Worm (Caenorhabditis elegans) whole organism, L2 larva: ENCODE data around the gene dyf-2.

Experiments
- C34F6.9 ChIP-seq: fragments of 150-350 bp; optimal IDR thresholded peaks from 2 replicates; lab custom pipeline; 2014; ENCODE audit warnings: missing biosample characterization, missing genetic modification characterization
- F13H6.1 ChIP-seq: sonication (generic microtip); optimal IDR thresholded peaks from 2 replicates; lab custom pipeline; 2016; ENCODE audit warnings: missing genetic modification characterization, missing compliant biosample characterization
- Y55F3AM.14 ChIP-seq: fragments of 200-800 bp; sonication (Bioruptor generic); optimal IDR thresholded peaks from 2 replicates; lab custom pipeline; 2018; ENCODE audit warnings: mild to moderate bottlenecking, missing genetic modification characterization, missing compliant biosample characterization
- ZK546.5 ChIP-seq: sonication (generic microtip); optimal IDR thresholded peaks from 2 replicates; lab custom pipeline; 2017; ENCODE audit warnings: missing biosample characterization, missing genetic modification characterization
- alr-1 ChIP-seq: fragments of 150-350 bp; optimal IDR thresholded peaks from 2 replicates; lab custom pipeline; 2014; ENCODE audit warnings: missing biosample characterization, missing genetic modification characterization
- aly-2 ChIP-seq: fragments of 150-350 bp; optimal IDR thresholded peaks from 2 replicates; lab custom pipeline; 2014; ENCODE audit warnings: missing biosample characterization, missing genetic modification characterization
- ama-1 ChIP-seq: fragments of 150-350 bp; optimal IDR thresholded peaks from 2 replicates; lab custom pipeline; 2018; ENCODE audit warnings: inconsistent platforms
- ceh-16 ChIP-seq: fragments of 150-350 bp; optimal IDR thresholded peaks from 2 replicates; lab custom pipeline; 2014; ENCODE audit warnings: missing biosample characterization, missing genetic modification characterization
- ceh-82 ChIP-seq: fragments of 150-350 bp; optimal IDR thresholded peaks from 2 replicates; lab custom pipeline; 2014; ENCODE audit warnings: missing biosample characterization, missing genetic modification characterization
- crh-2 ChIP-seq: sonication (generic microtip); optimal IDR thresholded peaks from 2 replicates; lab custom pipeline; 2017; ENCODE audit warnings: missing biosample characterization, missing genetic modification characterization
- dmd-4 ChIP-seq: sonication (generic microtip); optimal IDR thresholded peaks from 2 replicates; lab custom pipeline; 2017; ENCODE audit warnings: missing biosample characterization, missing genetic modification characterization
- egl-27 ChIP-seq: sonication (generic microtip); optimal IDR thresholded peaks from 3 replicates; lab custom pipeline; 2017; ENCODE audit warnings: missing biosample characterization, missing genetic modification reagents, missing genetic modification characterization
- elt-3 ChIP-seq: sonication (generic microtip); optimal IDR thresholded peaks from 2 replicates; lab custom pipeline; 2017; ENCODE audit warnings: missing biosample characterization, missing genetic modification characterization
- fos-1 ChIP-seq: fragments of 150-350 bp; optimal IDR thresholded peaks from 2 replicates; lab custom pipeline; 2014; ENCODE audit warnings: missing biosample characterization, missing genetic modification characterization
- gmeb-1 ChIP-seq: fragments of 150-350 bp; optimal IDR thresholded peaks from 2 replicates; lab custom pipeline; 2014; ENCODE audit warnings: missing biosample characterization, missing genetic modification characterization
- lin-11 ChIP-seq: fragments of 150-350 bp; sonication (generic microtip); optimal IDR thresholded peaks from 2 replicates; lab custom pipeline; 2014; ENCODE audit warnings: missing biosample characterization, missing genetic modification characterization, inconsistent platforms, mixed read lengths
- lin-13 ChIP-seq: fragments of 150-350 bp; optimal IDR thresholded peaks from 2 replicates; lab custom pipeline; 2014; ENCODE audit warnings: missing biosample characterization, missing genetic modification reagents, missing genetic modification characterization
- lsy-2 ChIP-seq, 2 experiments: fragments of 150-350 bp in 1 of 2; sonication (generic microtip) in 1 of 2; optimal IDR thresholded peaks; 2 replicates each; lab custom pipeline; 2014 to 2017; ENCODE audit warnings: missing biosample characterization in 2 of 2, missing genetic modification characterization in 2 of 2
- mab-5 ChIP-seq: fragments of 150-350 bp; optimal IDR thresholded peaks from 2 replicates; lab custom pipeline; 2014; ENCODE audit warnings: missing biosample characterization, missing genetic modification characterization
- mbf-1 ChIP-seq: sonication (generic microtip); optimal IDR thresholded peaks from 2 replicates; lab custom pipeline; 2017; ENCODE audit warnings: missing biosample characterization, missing genetic modification characterization
- mdl-1 ChIP-seq, 2 experiments: fragments of 150-350 bp in 1 of 2; sonication (generic microtip) in 1 of 2; optimal IDR thresholded peaks; 2 replicates each; lab custom pipeline; 2017; ENCODE audit warnings: missing biosample characterization in 2 of 2, missing genetic modification characterization in 2 of 2
- nhr-10 ChIP-seq: sonication (generic microtip); optimal IDR thresholded peaks from 2 replicates; lab custom pipeline; 2017; ENCODE audit warnings: missing biosample characterization, missing genetic modification characterization
- nhr-11 ChIP-seq: fragments of 150-350 bp; optimal IDR thresholded peaks from 2 replicates; lab custom pipeline; 2014; ENCODE audit warnings: missing biosample characterization, missing genetic modification characterization
- nhr-129 ChIP-seq: fragments of 150-350 bp; optimal IDR thresholded peaks from 2 replicates; lab custom pipeline; 2014; ENCODE audit warnings: missing biosample characterization, missing genetic modification characterization
- nhr-21 ChIP-seq: fragments of 150-350 bp; optimal IDR thresholded peaks from 2 replicates; lab custom pipeline; 2014; ENCODE audit warnings: missing biosample characterization, missing genetic modification characterization
- nhr-237 ChIP-seq: fragments of 150-350 bp; optimal IDR thresholded peaks from 2 replicates; lab custom pipeline; 2014; ENCODE audit warnings: missing biosample characterization, missing genetic modification characterization
- nhr-25 ChIP-seq: fragments of 150-350 bp; sonication (generic microtip); optimal IDR thresholded peaks from 3 replicates; lab custom pipeline; 2014; ENCODE audit warnings: missing biosample characterization, missing genetic modification characterization
- nhr-6 ChIP-seq: fragments of 150-350 bp; optimal IDR thresholded peaks from 2 replicates; lab custom pipeline; 2014; ENCODE audit warnings: missing biosample characterization, missing genetic modification characterization
- peb-1 ChIP-seq: fragments of 150-350 bp; optimal IDR thresholded peaks from 2 replicates; lab custom pipeline; 2014; ENCODE audit warnings: missing biosample characterization, missing genetic modification characterization
- sem-4 ChIP-seq: fragments of 150-350 bp; optimal IDR thresholded peaks from 2 replicates; lab custom pipeline; 2014; ENCODE audit warnings: missing biosample characterization, missing genetic modification reagents, missing genetic modification characterization
- sma-3 ChIP-seq: sonication (generic microtip); optimal IDR thresholded peaks from 2 replicates; lab custom pipeline; 2016; ENCODE audit warnings: missing genetic modification reagents, missing genetic modification characterization, missing compliant biosample characterization
- sma-9 ChIP-seq, 2 experiments: fragments of 150-350 bp in 1 of 2; sonication (generic microtip) in 1 of 2; optimal IDR thresholded peaks; 2 replicates each; lab custom pipeline; 2014 to 2016; ENCODE audit warnings: missing genetic modification characterization in 2 of 2, mild to moderate bottlenecking in 1 of 2, missing biosample characterization in 1 of 2, missing compliant biosample characterization in 1 of 2, missing genetic modification reagents in 1 of 2, moderate library complexity in 1 of 2
- snpc-4 ChIP-seq: fragments of 150-350 bp; optimal IDR thresholded peaks from 2 replicates; lab custom pipeline; 2014; ENCODE audit warnings: missing biosample characterization, missing genetic modification characterization
- unc-55 ChIP-seq: fragments of 150-350 bp; sonication (generic microtip); optimal IDR thresholded peaks from 3 replicates; lab custom pipeline; 2014; ENCODE audit warnings: missing biosample characterization, missing genetic modification reagents, missing genetic modification characterization
- zag-1 ChIP-seq: fragments of 150-350 bp; optimal IDR thresholded peaks from 2 replicates; lab custom pipeline; 2014; ENCODE audit warnings: missing biosample characterization, missing genetic modification characterization
- ztf-4 ChIP-seq: fragments of 150-350 bp; optimal IDR thresholded peaks from 2 replicates; lab custom pipeline; 2014; ENCODE audit warnings: missing biosample characterization, missing genetic modification characterization

Gene dyf-2

DNA sequence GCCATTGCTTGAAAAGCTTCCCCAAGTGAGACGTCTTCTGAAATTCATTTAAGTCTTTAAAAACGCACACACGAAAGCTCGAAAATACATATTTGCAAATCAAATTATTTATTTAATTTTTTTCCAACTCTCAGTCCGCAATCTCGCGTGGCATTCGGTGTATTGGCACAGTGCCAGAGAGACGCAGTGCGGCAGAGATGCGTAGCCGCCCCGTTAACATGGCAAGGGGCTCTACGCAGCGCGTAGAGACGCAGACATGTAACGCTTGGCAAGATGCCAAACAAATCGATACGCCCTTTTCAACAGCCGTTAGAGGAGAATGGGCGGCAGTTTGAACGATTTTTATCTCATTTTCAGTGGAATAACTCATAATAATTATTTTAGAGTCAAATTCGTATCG lies 42.7 kb downstream of the dyf-2 start, which contains the start of the genes drr-2 and set-16 (continued):
- TF ChIP-seq ceh-16 (tag; lab: Kevin White, UChicago) (peak; percentile 97), aly-2 (tag; lab: Kevin White, UChicago) (no peak), mdl-1 (tag; optimal IDR thresholded peaks at IDR 0.05; lab: Kevin White, UChicago) (peak; percentile 33 to 82), nhr-129 (tag; lab: Kevin White, UChicago) (peak; percentile 95), nhr-10 (tag; lab: Kevin White, UChicago) (peak; percentile 94), peb-1 (no peak), mab-5 (tag; lab: Kevin White, UChicago) (peak; percentile 98), dmd-4 (tag; lab: Kevin White, UChicago) (peak; percentile 36), nhr-21 (tag; lab: Kevin White, UChicago) (peak; percentile 99), lsy-2 (tag; optimal IDR thresholded peaks at IDR 0.05; lab: Kevin White, UChicago) (peak; percentile 96 to 98), ama-1 (lab: Kevin White, UChicago) (peak; percentile 68), ztf-4 (tag; lab: Kevin White, UChicago) (peak; percentile 97), mbf-1 (no peak), Y55F3AM.14 (GFP tag; lab: Kevin White, UChicago) (peak; percentile 96), F13H6.1 (tag; lab: Kevin White, UChicago) (peak; percentile 99), alr-1 (tag; lab: Kevin White, UChicago) (no peak), sma-9 (GFP tag; optimal IDR thresholded peaks at IDR 0.05; lab: Kevin White, UChicago) (peak; percentile 97), sma-9 (tag; optimal IDR thresholded peaks at IDR 0.05; lab: Kevin White, UChicago) (no peak), sem-4 (tag; lab: Kevin White, UChicago) (peak; percentile 97), nhr-11 (peak; percentile 28), crh-2 (tag; lab: Kevin White, UChicago) (peak; percentile 99), egl-27 (peak; percentile 98), nhr-237 (tag; lab: Kevin White, UChicago) (peak; percentile 92), elt-3 (no peak)

DNA sequence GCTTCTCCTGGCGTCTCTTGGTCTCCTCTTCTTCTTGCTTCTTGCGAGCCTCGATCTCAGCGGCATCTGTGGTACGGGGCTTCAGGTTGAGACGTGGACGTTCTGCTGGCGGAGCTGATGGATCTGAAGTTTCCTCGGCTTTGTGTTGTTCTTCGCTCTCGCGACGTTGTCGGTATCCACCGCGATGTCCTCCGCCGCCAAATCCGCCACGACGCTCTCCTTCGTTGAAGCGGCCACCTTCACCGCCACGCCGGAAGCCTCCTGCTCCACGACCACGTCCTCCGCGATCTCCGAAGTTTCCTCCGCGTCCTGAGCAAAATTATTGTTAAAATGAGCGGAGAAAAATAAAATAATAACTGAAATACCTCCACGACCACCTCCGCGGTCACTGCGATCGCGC lies 43.5 kb downstream of the dyf-2 start:
- TF ChIP-seq peb-1 = no peak
- TF ChIP-seq nhr-129 (tag; lab: Kevin White, UChicago) = no peak
- no peak for TF ChIP-seq gmeb-1 (tag; lab: Kevin White, UChicago)
- no peak for TF ChIP-seq nhr-10 (tag; lab: Kevin White, UChicago)
- no peak for TF ChIP-seq nhr-21 (tag; lab: Kevin White, UChicago)
- TF ChIP-seq F13H6.1 (tag; lab: Kevin White, UChicago) = no peak
- no peak for TF ChIP-seq ceh-82 (tag; lab: Kevin White, UChicago)
- TF ChIP-seq aly-2 (tag; lab: Kevin White, UChicago) = no peak
- TF ChIP-seq lin-11 = no peak
- no peak for TF ChIP-seq snpc-4 (tag; lab: Kevin White, UChicago)
- TF ChIP-seq fos-1 (tag; lab: Kevin White, UChicago) = no peak
- TF ChIP-seq ZK546.5 = no peak
- TF ChIP-seq C34F6.9 = no peak
- no peak for TF ChIP-seq unc-55

DNA sequence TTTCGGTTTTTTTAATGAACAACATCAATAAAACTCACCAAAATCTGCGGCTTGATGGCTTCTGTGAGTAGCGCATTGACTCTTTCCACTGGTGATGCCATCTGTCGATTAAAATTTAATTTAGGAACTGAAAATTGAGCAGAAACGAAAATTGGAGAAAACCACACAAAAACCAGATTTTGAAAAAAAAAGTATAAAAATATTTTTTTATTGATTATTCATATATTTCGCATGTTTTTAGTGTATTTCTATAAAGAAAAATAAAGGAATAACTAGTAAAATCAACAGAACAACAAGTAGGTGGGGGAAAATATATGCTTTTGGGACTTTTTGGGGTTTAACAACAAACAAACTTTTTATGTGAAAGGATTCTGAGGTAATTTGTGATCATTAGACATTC lies 44.0 kb downstream of the dyf-2 start, which contains the start of gene T12D8.10:
Gene T12D8.10 (minus strand): TSS at position 101 of the 400 bp plus-strand sequence.
- TF ChIP-seq F13H6.1 (tag; lab: Kevin White, UChicago) = no peak
- TF ChIP-seq zag-1 (tag; lab: Kevin White, UChicago) = no peak
- no peak for TF ChIP-seq lin-13 (GFP tag; lab: Kevin White, UChicago)
- no peak for TF ChIP-seq nhr-6
- no peak for TF ChIP-seq sma-3

DNA sequence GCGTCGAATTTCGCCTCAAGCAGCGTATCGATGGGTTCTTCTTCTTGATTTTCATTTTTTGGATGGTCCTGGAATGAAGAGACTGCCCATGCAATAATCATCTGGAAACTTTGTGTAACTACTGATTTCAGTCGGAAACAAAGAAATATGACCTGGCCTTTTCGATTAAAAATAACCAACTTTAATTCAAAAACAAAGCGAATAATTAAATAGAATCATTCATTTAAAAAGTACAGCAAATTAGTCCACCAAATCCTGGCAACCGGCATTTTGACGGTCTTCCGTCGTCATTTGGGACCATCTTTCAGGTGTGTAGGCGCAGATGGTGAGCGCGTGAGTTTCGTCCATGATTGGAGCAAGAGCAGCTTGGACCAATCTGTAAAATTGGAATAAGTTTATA lies 44.7 kb downstream of the dyf-2 start, which contains the start of gene acbp-5:
Gene acbp-5 (minus strand): TSS at position 101 of the 400 bp plus-strand sequence.
- TF ChIP-seq F13H6.1 (tag; lab: Kevin White, UChicago) = no peak
- no peak for TF ChIP-seq nhr-11
- TF ChIP-seq ceh-16 (tag; lab: Kevin White, UChicago) = no peak

DNA sequence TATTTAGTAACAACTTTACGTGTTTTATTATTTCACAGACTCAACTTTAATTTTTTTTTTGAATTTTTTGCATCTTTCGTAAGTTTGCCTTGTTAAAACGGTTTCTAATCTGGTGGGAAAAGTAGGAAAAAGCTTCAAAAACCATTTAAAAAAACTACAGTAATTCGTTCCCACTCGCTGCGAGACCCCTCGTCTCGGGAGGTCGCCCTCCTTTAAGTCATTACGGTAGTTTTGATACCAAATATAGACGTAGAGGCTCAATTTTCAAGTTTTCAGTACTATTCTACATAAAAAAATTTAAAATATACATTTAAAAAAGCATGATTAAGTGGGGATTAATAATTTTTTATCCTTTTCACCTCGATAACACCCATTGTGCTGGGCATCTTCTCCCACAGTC lies 45.4 kb downstream of the dyf-2 start:
- TF ChIP-seq gmeb-1 (tag; lab: Kevin White, UChicago) (no peak), sem-4 (tag; lab: Kevin White, UChicago) (no peak), zag-1 (tag; lab: Kevin White, UChicago) (no peak), nhr-25 (no peak), nhr-129 (tag; lab: Kevin White, UChicago) (no peak)
